Worm (Caenorhabditis elegans) whole organism, L4 larva: ENCODE results near the gene tbx-9.

ENCODE experiments used
- T20F7.1 ChIP-seq: fragments of 200-800 bp; sonication (Bioruptor generic); optimal IDR thresholded peaks from 2 replicates; lab custom pipeline; 2018; ENCODE audit warnings: mild to moderate bottlenecking, missing genetic modification characterization, missing compliant biosample characterization
- T26A8.4 ChIP-seq: fragments of 200-800 bp; sonication (Bioruptor generic); IDR thresholded peaks from 2 replicates; pipeline ENCODE4 v1.3.6; 2022; ENCODE audit warnings: missing genetic modification characterization, missing compliant biosample characterization
- Y5F2A.4 ChIP-seq: fragments of 200-800 bp; sonication (Bioruptor generic); optimal IDR thresholded peaks from 2 replicates; lab custom pipeline; 2018; ENCODE audit warnings: mild to moderate bottlenecking, missing genetic modification characterization, missing compliant biosample characterization
- ZK337.2 ChIP-seq: fragments of 200-800 bp; sonication (Bioruptor generic); IDR thresholded peaks from 2 replicates; pipeline ENCODE4 v1.3.6; 2022; ENCODE audit warnings: missing genetic modification reagents, missing genetic modification characterization, missing compliant biosample characterization
- ZK546.5 ChIP-seq, 2 experiments: sonication (generic microtip); optimal IDR thresholded peaks; 2 replicates each; lab custom pipeline; 2017; ENCODE audit warnings: missing biosample characterization in 2 of 2, missing genetic modification characterization in 2 of 2
- aha-1 ChIP-seq: fragments of 150-350 bp; peaks from one replicate; lab custom pipeline; 2014; ENCODE audit warnings: missing biosample characterization, missing genetic modification characterization
- ama-1 ChIP-seq: fragments of 150-350 bp; optimal IDR thresholded peaks from 2 replicates; lab custom pipeline; 2014; ENCODE audit warnings: inconsistent platforms, mixed read lengths
- ceh-20 ChIP-seq: fragments of 200-800 bp; sonication (Bioruptor generic); IDR thresholded peaks from 2 replicates; pipeline ENCODE4 v1.3.6; 2022; ENCODE audit warnings: missing genetic modification reagents, missing genetic modification characterization, missing compliant biosample characterization
- ceh-28 ChIP-seq: fragments of 150-350 bp; optimal IDR thresholded peaks from 2 replicates; lab custom pipeline; 2014; ENCODE audit warnings: missing biosample characterization, missing genetic modification reagents, missing genetic modification characterization
- ceh-82 ChIP-seq: sonication (generic microtip); optimal IDR thresholded peaks from 2 replicates; lab custom pipeline; 2017; ENCODE audit warnings: missing biosample characterization, missing genetic modification characterization
- cey-2 ChIP-seq: sonication (generic microtip); optimal IDR thresholded peaks from 3 replicates; lab custom pipeline; 2017; ENCODE audit warnings: missing genetic modification characterization, mild to moderate bottlenecking, missing compliant biosample characterization, antibody characterized with exemption, borderline replicate concordance; ENCODE audit not compliant: insufficient read depth
- dve-1 ChIP-seq: sonication (generic microtip); optimal IDR thresholded peaks from 2 replicates; lab custom pipeline; 2017; ENCODE audit warnings: antibody characterized with exemption, mild to moderate bottlenecking, missing genetic modification characterization, missing compliant biosample characterization; ENCODE audit not compliant: insufficient read depth
- egl-27 ChIP-seq: sonication (generic microtip); optimal IDR thresholded peaks from 3 replicates; lab custom pipeline; 2017; ENCODE audit warnings: missing biosample characterization, missing genetic modification reagents, missing genetic modification characterization
- fkh-10 ChIP-seq: fragments of 150-350 bp; optimal IDR thresholded peaks from 2 replicates; lab custom pipeline; 2014; ENCODE audit warnings: missing biosample characterization, missing genetic modification reagents, missing genetic modification characterization
- hif-1 ChIP-seq, 2 experiments: sonication (generic microtip); optimal IDR thresholded peaks; 2 replicates each; lab custom pipeline; 2016 to 2017; ENCODE audit warnings: missing compliant biosample characterization in 2 of 2, missing genetic modification characterization in 2 of 2, missing genetic modification reagents in 2 of 2, missing genotype in 2 of 2, mild to moderate bottlenecking in 1 of 2
- lin-13 ChIP-seq: fragments of 150-350 bp; optimal IDR thresholded peaks from 2 replicates; lab custom pipeline; 2014; ENCODE audit warnings: missing biosample characterization, missing genetic modification reagents, missing genetic modification characterization
- lin-29 ChIP-seq: fragments of 200-800 bp; sonication (Bioruptor generic); IDR thresholded peaks from 2 replicates; pipeline ENCODE4 v1.3.6; 2022; ENCODE audit warnings: missing genetic modification reagents, missing genetic modification characterization, missing compliant biosample characterization
- lin-38 ChIP-seq: fragments of 200-800 bp; sonication (Bioruptor generic); IDR thresholded peaks from 2 replicates; pipeline ENCODE4 v1.3.6; 2022; ENCODE audit warnings: missing genetic modification reagents, missing genetic modification characterization, missing compliant biosample characterization
- lir-3 ChIP-seq: sonication (generic microtip); optimal IDR thresholded peaks from 2 replicates; lab custom pipeline; 2016; ENCODE audit warnings: mild to moderate bottlenecking, missing genetic modification characterization, missing compliant biosample characterization
- lsy-2 ChIP-seq, 2 experiments: fragments of 150-350 bp in 1 of 2; sonication (generic microtip) in 1 of 2; optimal IDR thresholded peaks; 2 replicates each; lab custom pipeline; 2014 to 2017; ENCODE audit warnings: missing biosample characterization in 2 of 2, missing genetic modification characterization in 2 of 2
- madf-9 ChIP-seq: fragments of 200-800 bp; sonication (Bioruptor generic); conservative IDR thresholded peaks from 2 replicates; pipeline ENCODE4 v1.3.6; 2022; ENCODE audit warnings: missing genetic modification reagents, missing genetic modification characterization, missing compliant biosample characterization
- mxl-3 ChIP-seq: fragments of 200-800 bp; sonication (Bioruptor generic); optimal IDR thresholded peaks from 2 replicates; lab custom pipeline; 2018; ENCODE audit warnings: mild to moderate bottlenecking, missing genetic modification characterization, missing compliant biosample characterization
- nhr-10 ChIP-seq: fragments of 150-350 bp; optimal IDR thresholded peaks from 2 replicates; lab custom pipeline; 2014; ENCODE audit warnings: missing biosample characterization, missing genetic modification characterization
- nhr-102 ChIP-seq: sonication (generic microtip); optimal IDR thresholded peaks from 2 replicates; lab custom pipeline; 2016; ENCODE audit warnings: mild to moderate bottlenecking, missing genetic modification characterization, moderate library complexity, missing compliant biosample characterization
- nhr-111 ChIP-seq: fragments of 200-800 bp; sonication (Bioruptor generic); optimal IDR thresholded peaks from 2 replicates; lab custom pipeline; 2018; ENCODE audit warnings: mild to moderate bottlenecking, missing genetic modification characterization, missing compliant biosample characterization
- nhr-25 ChIP-seq: sonication (generic microtip); optimal IDR thresholded peaks from 2 replicates; lab custom pipeline; 2017; ENCODE audit warnings: missing genetic modification characterization, mild to moderate bottlenecking, missing compliant biosample characterization, antibody characterized with exemption, moderate library complexity, borderline replicate concordance; ENCODE audit not compliant: insufficient read depth
- nhr-28 ChIP-seq: fragments of 150-350 bp; optimal IDR thresholded peaks from 2 replicates; lab custom pipeline; 2014; ENCODE audit warnings: missing biosample characterization, missing genetic modification characterization
- nhr-6 ChIP-seq: fragments of 150-350 bp; optimal IDR thresholded peaks from 2 replicates; lab custom pipeline; 2014; ENCODE audit warnings: missing biosample characterization, missing genetic modification characterization
- nhr-77 ChIP-seq: fragments of 150-350 bp; optimal IDR thresholded peaks from 2 replicates; lab custom pipeline; 2014; ENCODE audit warnings: missing biosample characterization, missing genetic modification characterization
- php-3 ChIP-seq: fragments of 200-800 bp; sonication (Bioruptor generic); IDR thresholded peaks from 2 replicates; pipeline ENCODE4 v1.3.6; 2022; ENCODE audit warnings: missing genetic modification reagents, missing genetic modification characterization, missing compliant biosample characterization
- rbr-2 ChIP-seq: sonication (generic microtip); optimal IDR thresholded peaks from 2 replicates; lab custom pipeline; 2016; ENCODE audit warnings: missing genotype, missing genetic modification characterization, missing compliant biosample characterization
- saeg-2 ChIP-seq: fragments of 200-800 bp; sonication (Bioruptor generic); IDR thresholded peaks from 2 replicates; pipeline ENCODE4 v1.3.6; 2022; ENCODE audit warnings: missing genetic modification reagents, missing genetic modification characterization, missing compliant biosample characterization
- set-16 ChIP-seq: fragments of 200-800 bp; sonication (Bioruptor generic); IDR thresholded peaks from 2 replicates; pipeline ENCODE4 v1.3.6; 2022; ENCODE audit warnings: missing genetic modification reagents, missing genetic modification characterization, missing compliant biosample characterization
- skn-1 ChIP-seq: fragments of 150-350 bp; optimal IDR thresholded peaks from 2 replicates; lab custom pipeline; 2014; ENCODE audit warnings: missing biosample characterization, missing genetic modification characterization
- snpc-1.2 ChIP-seq: fragments of 200-800 bp; sonication (Bioruptor generic); IDR thresholded peaks from 2 replicates; pipeline ENCODE4 v1.3.6; 2022; ENCODE audit warnings: missing genetic modification reagents, missing genetic modification characterization, missing compliant biosample characterization
- spr-3 ChIP-seq: fragments of 200-800 bp; sonication (Bioruptor generic); optimal IDR thresholded peaks from 2 replicates; lab custom pipeline; 2018; ENCODE audit warnings: mild to moderate bottlenecking, missing genetic modification characterization, missing compliant biosample characterization
- unc-62 ChIP-seq, 3 experiments: fragments of 150-350 bp in 1 of 3; sonication (generic microtip); optimal IDR thresholded peaks in 2 of 3; peaks in 1 of 3; 1 replicate in 1 of 3; 2 replicates in 2 of 3; lab custom pipeline; 2014 to 2017; ENCODE audit warnings: missing biosample characterization in 3 of 3, missing genetic modification characterization in 3 of 3, missing genetic modification reagents in 3 of 3, missing genotype in 1 of 3
- zfp-3 ChIP-seq: fragments of 200-800 bp; sonication (Bioruptor generic); conservative IDR thresholded peaks from 2 replicates; pipeline ENCODE4 v1.3.6; 2022; ENCODE audit warnings: missing genetic modification reagents, missing genetic modification characterization, missing compliant biosample characterization
- ztf-11 ChIP-seq: fragments of 150-350 bp; optimal IDR thresholded peaks from 2 replicates; lab custom pipeline; 2014; ENCODE audit warnings: missing biosample characterization, missing genetic modification characterization

tbx-9 gene

DNA sequence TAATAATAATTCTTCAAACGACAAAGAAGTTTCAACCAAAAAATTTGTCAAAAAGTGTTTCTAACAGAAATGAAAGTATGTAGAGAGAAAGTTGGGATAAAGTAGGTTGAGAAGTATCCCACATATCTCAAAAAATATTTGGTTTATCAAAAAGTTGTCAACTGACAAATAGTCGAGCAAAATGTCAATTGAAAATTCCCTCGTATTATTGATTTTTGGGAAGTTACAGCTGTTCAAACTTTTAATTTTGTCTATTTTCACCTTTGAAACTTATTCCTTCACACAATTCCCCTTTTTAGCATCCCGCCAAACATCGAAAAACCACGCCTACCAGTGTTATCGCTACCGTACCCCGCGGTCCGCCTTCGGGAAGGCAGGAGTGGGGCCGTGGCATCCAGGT is 5.4 kb upstream of the tbx-9 start, which contains the start of gene tbx-8:
tbx-8 (plus strand) TSS at position 301 of the 400 bp plus-strand sequence.
- no peak for TF ChIP-seq fkh-10 (GFP tag; lab: Kevin White, UChicago)
- TF ChIP-seq T20F7.1 (GFP tag; lab: Kevin White, UChicago): no peak
- no peak for TF ChIP-seq lin-13
- no peak for TF ChIP-seq hif-1 (tag; optimal IDR thresholded peaks at IDR 0.05; lab: Kevin White, UChicago)
- TF ChIP-seq ZK337.2 (GFP tag; lab: Robert Waterston, UW): no peak
- no peak for TF ChIP-seq ceh-28 (tag; lab: Kevin White, UChicago)
- no peak for TF ChIP-seq cey-2 (tag; lab: Kevin White, UChicago)
- no peak for TF ChIP-seq nhr-102 (tag; lab: Kevin White, UChicago)
- no peak for TF ChIP-seq snpc-1.2 (GFP tag; lab: Robert Waterston, UW)
- no peak for TF ChIP-seq php-3 (GFP tag; lab: Robert Waterston, UW)
- TF ChIP-seq lir-3 (tag; lab: Kevin White, UChicago): no peak
- TF ChIP-seq Y5F2A.4 (GFP tag; lab: Kevin White, UChicago): no peak
- TF ChIP-seq mxl-3 (GFP tag; lab: Kevin White, UChicago): no peak
- TF ChIP-seq egl-27 (tag; lab: Kevin White, UChicago): no peak
- no peak for TF ChIP-seq rbr-2 (tag; lab: Kevin White, UChicago)
- TF ChIP-seq set-16 (GFP tag; lab: Robert Waterston, UW): no peak
- no peak for TF ChIP-seq zfp-3

DNA sequence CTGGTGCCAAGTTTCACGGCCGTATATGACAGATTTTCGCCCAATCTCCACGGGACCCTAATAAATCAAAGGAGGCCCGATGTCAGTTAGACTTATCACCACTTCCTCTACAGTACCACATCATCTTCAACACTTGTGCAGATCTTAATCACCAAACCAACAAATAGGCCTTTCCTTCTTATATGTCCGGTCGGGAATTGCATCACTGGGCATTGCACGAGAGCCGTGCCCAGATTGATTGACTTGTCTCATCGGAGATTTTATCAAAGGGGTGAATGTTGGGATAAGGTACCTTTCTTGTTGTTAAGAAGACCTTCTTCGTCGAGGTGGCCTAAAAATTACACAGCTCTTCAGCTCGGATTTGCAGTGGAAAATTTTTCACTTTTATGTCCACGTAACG is 3.1 kb upstream of the tbx-9 start:
- no peak for TF ChIP-seq nhr-25 (tag; lab: Kevin White, UChicago)
- no peak for TF ChIP-seq madf-9 (GFP tag; lab: Robert Waterston, UW)
- TF ChIP-seq nhr-10: no peak
- no peak for TF ChIP-seq ceh-20 (GFP tag; lab: Robert Waterston, UW)
- no peak for TF ChIP-seq T26A8.4 (GFP tag; lab: Robert Waterston, UW)
- TF ChIP-seq lin-29 (GFP tag; lab: Robert Waterston, UW): no peak
- no peak for TF ChIP-seq nhr-6 (tag; lab: Kevin White, UChicago)
- TF ChIP-seq lin-38: no peak

DNA sequence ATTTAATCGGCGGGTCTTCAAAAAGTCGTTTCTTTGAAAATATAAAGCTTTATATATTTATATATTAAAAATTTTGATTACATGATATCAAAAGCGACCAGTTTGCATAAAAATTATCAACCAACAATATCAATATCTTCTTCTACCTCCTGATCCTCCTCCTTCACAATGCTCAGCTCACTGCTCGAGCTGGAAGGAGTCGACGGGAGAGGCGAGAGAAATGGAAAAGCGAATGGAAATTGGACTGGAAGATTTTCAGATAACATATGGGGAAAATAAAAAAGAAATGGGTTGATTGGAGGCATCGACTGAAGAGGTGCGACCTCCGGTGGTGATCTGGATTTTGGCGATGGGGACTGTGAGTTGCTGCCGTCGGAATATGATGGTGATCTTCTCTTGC is 1.7 kb downstream of the tbx-9 start:
- TF ChIP-seq nhr-111 (GFP tag; lab: Kevin White, UChicago): no peak
- TF ChIP-seq aha-1: peak; percentile 69

DNA sequence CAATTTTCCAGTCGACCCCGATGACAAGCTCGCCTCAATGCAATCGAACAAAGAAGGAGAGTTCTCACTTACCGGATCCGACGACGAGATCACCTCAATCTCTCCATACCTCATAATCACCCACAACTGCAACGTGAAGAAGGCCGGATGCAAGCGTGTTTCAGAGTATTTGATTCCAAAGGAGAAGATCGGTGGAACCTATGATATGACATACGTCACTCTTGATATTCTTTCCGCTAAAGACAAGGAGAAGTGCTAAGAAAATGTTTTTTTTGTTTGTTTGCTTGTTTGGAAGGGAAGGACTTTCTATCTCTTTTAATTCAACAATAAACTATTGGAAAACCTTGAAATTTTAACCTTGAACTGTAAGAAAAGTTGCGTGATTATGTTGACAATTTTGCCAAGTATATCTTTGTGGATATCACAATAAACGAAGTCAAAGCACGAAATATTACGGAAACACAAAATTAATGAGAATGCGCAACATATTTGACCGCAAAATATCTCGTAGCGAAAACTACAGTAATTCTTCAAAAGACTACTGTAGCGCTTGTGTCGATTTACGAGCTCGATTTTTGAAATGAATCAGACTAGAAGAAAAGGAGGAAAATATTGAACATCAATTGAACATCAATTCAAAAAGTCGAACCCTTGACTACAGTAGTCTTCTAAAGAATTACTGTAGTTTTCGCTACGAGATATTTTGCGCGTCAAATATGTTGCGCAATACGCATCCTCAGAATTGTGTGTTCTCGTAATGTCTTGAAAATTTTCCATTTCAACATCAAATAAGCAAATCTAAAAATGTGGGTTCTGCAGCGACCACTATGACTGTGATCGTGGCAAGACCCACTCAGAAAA is 2.4 kb downstream of the tbx-9 start:
- no peak for TF ChIP-seq Y5F2A.4 (GFP tag; lab: Kevin White, UChicago)
- no peak for TF ChIP-seq egl-27 (tag; lab: Kevin White, UChicago)
- TF ChIP-seq nhr-28: peak; percentile 11
- TF ChIP-seq spr-3 (GFP tag; lab: Kevin White, UChicago): no peak
- no peak for TF ChIP-seq saeg-2 (GFP tag; lab: Robert Waterston, UW)
- TF ChIP-seq lsy-2 (tag; optimal IDR thresholded peaks at IDR 0.05; lab: Kevin White, UChicago): peak in 1 of 2 experiments; percentile 51
- no peak for TF ChIP-seq nhr-77
- peak; percentile 62 for TF ChIP-seq aha-1
- no peak for TF ChIP-seq ceh-82 (tag; lab: Kevin White, UChicago)
- peak; percentile 56 for TF ChIP-seq nhr-25 (tag; lab: Kevin White, UChicago)
- TF ChIP-seq unc-62 (GFP tag; optimal IDR thresholded peaks at IDR 0.05 in 1 of 2; lab: Kevin White, UChicago): peak in 1 of 2 experiments; percentile 8
- no peak for TF ChIP-seq unc-62 (tag; optimal IDR thresholded peaks at IDR 0.05; lab: Kevin White, UChicago)
- TF ChIP-seq ama-1 (lab: Kevin White, UChicago): peak; percentile 84
- peak; percentile 53 for TF ChIP-seq dve-1 (tag; lab: Kevin White, UChicago)
- TF ChIP-seq ztf-11 (tag; lab: Kevin White, UChicago): no peak
- no peak for TF ChIP-seq php-3 (GFP tag; lab: Robert Waterston, UW)
- no peak for TF ChIP-seq nhr-111 (GFP tag; lab: Kevin White, UChicago)
- no peak for TF ChIP-seq ZK546.5 (tag; optimal IDR thresholded peaks at IDR 0.05; lab: Kevin White, UChicago)
- peak; percentile 74; the same call in 1 of the 2 replicates for TF ChIP-seq zfp-3
- no peak for TF ChIP-seq skn-1 (tag; lab: Kevin White, UChicago)
